Worm (Caenorhabditis elegans) whole organism, L3 larva: Measurements from ENCODE around the gene W09H1.1.

Source experiments
- daf-12 ChIP-seq: fragments of 150-350 bp; optimal IDR thresholded peaks from 2 replicates; lab custom pipeline; 2014; ENCODE audit warnings: missing biosample characterization, missing genetic modification reagents, missing genetic modification characterization
- nhr-237 ChIP-seq: fragments of 150-350 bp; optimal IDR thresholded peaks from 2 replicates; lab custom pipeline; 2014; ENCODE audit warnings: missing biosample characterization, missing genetic modification characterization

DNA sequence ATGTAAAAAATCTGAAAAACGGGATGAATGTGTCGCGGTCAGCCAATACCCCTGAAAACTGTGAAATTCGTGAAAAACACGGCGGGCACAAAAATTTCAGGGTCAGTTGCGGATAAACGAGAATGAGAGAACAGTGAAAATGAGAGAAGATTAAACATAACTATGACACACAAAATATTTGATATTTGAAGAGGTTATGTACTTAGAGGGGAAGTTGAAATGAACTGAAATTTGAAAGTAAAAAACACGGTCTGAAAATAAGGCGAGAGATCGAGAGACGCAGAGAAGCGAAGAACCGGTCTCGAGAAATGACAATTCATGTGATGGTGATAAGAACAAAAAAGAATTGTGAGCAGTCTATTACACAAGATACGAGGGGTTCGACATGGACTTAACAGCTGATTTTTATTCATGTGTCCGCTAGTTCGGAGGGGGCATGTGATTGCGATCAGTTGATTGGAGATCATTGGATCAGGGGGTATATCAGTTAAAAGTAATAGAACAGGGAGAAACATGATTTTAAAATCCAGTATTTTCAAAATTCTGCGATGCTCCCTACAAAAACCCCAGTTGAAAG is 15.6 kb downstream of the W09H1.1 start, which contains the start of gene moe-3:
- no peak for TF ChIP-seq daf-12 (tag; lab: Kevin White, UChicago)
- no peak for TF ChIP-seq nhr-237 (tag; lab: Kevin White, UChicago)
